Fruit fly (Drosophila melanogaster): ENCODE results near the gene CG14687.

CG14687 gene

DNA sequence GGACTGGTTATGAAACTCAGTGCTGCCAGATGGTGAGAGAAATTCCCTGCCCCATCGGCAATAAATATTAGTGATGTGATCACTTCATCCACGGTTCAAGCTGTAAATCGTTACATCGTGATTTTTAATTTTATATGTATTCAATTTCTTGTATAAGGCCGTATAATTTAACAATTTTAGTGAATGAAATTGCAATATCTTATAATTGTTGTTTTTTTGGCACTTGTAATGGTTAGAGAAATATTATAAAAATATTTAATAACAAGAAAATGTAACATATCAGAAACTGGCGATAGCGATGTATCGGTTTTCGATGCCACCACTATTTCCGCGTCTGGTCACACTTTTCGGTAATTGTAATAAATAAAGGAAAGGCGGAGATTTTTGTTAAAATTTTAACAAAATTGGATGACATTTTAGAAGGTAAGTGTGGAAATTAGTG is 8.6 kb upstream of the CG14687 start, which contains the start of the genes mRpL37 and Rbp1 (continued):
- TF ChIP-seq CG42726 (GFP tag; IDR thresholded peaks at IDR 0.05; ENCODE audit: partially characterized antibody) (no peak), nerfin-2 (GFP tag; IDR thresholded peaks at IDR 0.05; ENCODE audit: partially characterized antibody) (peak; percentile 50; the same call in 1 of the 2 replicates), CG4820 (GFP tag; optimal IDR thresholded peaks at IDR 0.05) (peak; percentile 76), bab2 (GFP tag; optimal IDR thresholded peaks at IDR 0.05) (peak; percentile 60), Elba2 (GFP tag; optimal IDR thresholded peaks at IDR 0.05) (peak; percentile 20), Sox102F (GFP tag; optimal IDR thresholded peaks at IDR 0.05) (peak; percentile 73), scrt (GFP tag; optimal IDR thresholded peaks at IDR 0.05) (no peak), CG30403 (GFP tag; optimal IDR thresholded peaks at IDR 0.05) (peak; percentile 91), lola (GFP tag; optimal IDR thresholded peaks at IDR 0.05) (peak in 1 of 3 experiments; percentile 86), CG12104 (GFP tag; optimal IDR thresholded peaks at IDR 0.05) (peak; percentile 50), dati (GFP tag; IDR thresholded peaks at IDR 0.05) (no peak), TFAM (GFP tag; optimal IDR thresholded peaks at IDR 0.05) (no peak), grau (tag; optimal IDR thresholded peaks at IDR 0.05) (peak; percentile 84), CG15514 (GFP tag; optimal IDR thresholded peaks at IDR 0.05) (peak; percentile 53), HLH4C (GFP tag; IDR thresholded peaks at IDR 0.05; ENCODE audit: partially characterized antibody) (peak; percentile 90), CG10147 (GFP tag; optimal IDR thresholded peaks at IDR 0.05) (peak; percentile 86), sd (tag; optimal IDR thresholded peaks at IDR 0.05) (peak; percentile 85), CG6813 (GFP tag; optimal IDR thresholded peaks at IDR 0.05) (no peak), C15 (GFP tag; IDR thresholded peaks at IDR 0.05) (0 out of 3 replicates have a peak, but pooled peaks have one; percentile 48), Ets97D (GFP tag; optimal IDR thresholded peaks at IDR 0.05) (peak; percentile 54), salm (tag; optimal IDR thresholded peaks at IDR 0.05) (peak; percentile 23), CG16813 (GFP tag; IDR thresholded peaks at IDR 0.05; ENCODE audit: partially characterized antibody) (peak; percentile 91), amos (GFP tag; IDR thresholded peaks at IDR 0.05; ENCODE audit: partially characterized antibody) (peak; percentile 78), CG12769 (tag; optimal IDR thresholded peaks at IDR 0.05) (no peak), danr (GFP tag; IDR thresholded peaks at IDR 0.05) (peak; percentile 52), slbo (GFP tag; IDR thresholded peaks at IDR 0.05) (peak; percentile 85), CG8359 (GFP tag; optimal IDR thresholded peaks at IDR 0.05; ENCODE audit: borderline replicate concordance) (no peak), CG1792 (GFP tag; optimal IDR thresholded peaks at IDR 0.05) (no peak), Hey (tag; optimal IDR thresholded peaks at IDR 0.05) (no peak), Bteb2 (GFP tag; optimal IDR thresholded peaks at IDR 0.05) (peak; percentile 54), unc-4 (GFP tag; IDR thresholded peaks at IDR 0.05; ENCODE audit: partially characterized antibody) (peak; percentile 94), CG15011 (GFP tag; optimal IDR thresholded peaks at IDR 0.05) (no peak), Dip3 (GFP tag; optimal IDR thresholded peaks at IDR 0.05) (peak; percentile 15), Lpt (GFP tag; optimal IDR thresholded peaks at IDR 0.05) (no peak), CG33213 (GFP tag; optimal IDR thresholded peaks at IDR 0.05) (no peak), Hr3 (GFP tag; optimal IDR thresholded peaks at IDR 0.05) (peak; percentile 85), Doc3 (GFP tag; IDR thresholded peaks at IDR 0.05; ENCODE audit: partially characterized antibody) (peak; percentile 84), CG34224 (GFP tag; IDR thresholded peaks at IDR 0.05; ENCODE audit: partially characterized antibody) (peak; percentile 79), wdn (GFP tag; IDR thresholded peaks at IDR 0.05) (no peak), tin (GFP tag; optimal IDR thresholded peaks at IDR 0.05) (peak; percentile 78), da (GFP tag; optimal IDR thresholded peaks at IDR 0.05) (no peak), CG17912 (GFP tag; optimal IDR thresholded peaks at IDR 0.05) (peak; percentile 5), YL-1 (GFP tag; optimal IDR thresholded peaks at IDR 0.05) (peak; percentile 76), sisA (GFP tag; IDR thresholded peaks at IDR 0.05) (peak; percentile 86), Ravus (GFP tag; IDR thresholded peaks at IDR 0.05) (no peak; the same call in 1 of the 2 replicates), NK7.1 (GFP tag; optimal IDR thresholded peaks at IDR 0.05) (no peak), chinmo (GFP tag; IDR thresholded peaks at IDR 0.05; ENCODE audit: partially characterized antibody) (peak; percentile 66; the same call in 1 of the 4 replicates), CG4360 (GFP tag; IDR thresholded peaks at IDR 0.05) (no peak), CG7271 (tag; optimal IDR thresholded peaks at IDR 0.05) (no peak)
